Fruit fly (Drosophila melanogaster): ENCODE measurements around the gene CG43965.

Gene CG43965

DNA sequence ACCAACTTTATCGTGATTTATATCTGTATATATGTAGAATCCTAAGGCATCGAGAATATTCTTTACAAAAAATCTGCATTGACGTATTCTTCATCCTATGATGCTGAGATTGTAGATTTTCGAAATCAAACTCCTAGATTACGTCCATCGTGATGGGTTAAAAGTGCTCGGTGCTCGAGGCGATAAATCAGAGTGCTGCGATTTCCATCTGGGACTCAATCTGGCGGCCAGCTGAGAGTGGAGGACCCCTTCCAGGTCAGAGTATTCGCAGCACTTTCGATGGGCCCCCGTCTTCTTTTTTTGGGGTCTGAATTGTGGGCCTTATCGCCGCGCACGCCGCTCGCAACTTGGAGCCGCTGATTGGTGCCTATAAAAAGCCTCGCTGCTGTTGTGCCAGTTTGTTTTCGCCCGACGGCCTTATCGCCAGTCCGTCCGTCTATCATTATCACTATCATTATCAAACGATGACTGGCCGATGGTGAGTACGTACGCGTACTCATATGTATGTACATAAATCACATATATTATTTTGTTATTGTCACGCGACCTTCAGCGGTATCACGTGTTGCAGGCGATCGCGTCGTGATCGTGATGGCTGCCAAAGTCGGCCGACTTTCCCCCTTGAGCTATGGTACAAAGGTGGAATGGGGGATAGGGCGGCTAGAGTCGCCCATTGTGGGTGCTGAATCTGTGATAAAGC lies 20.7 kb downstream of the CG43965 start (continued):
- TF ChIP-seq slbo (GFP tag; IDR thresholded peaks at IDR 0.05) = peak; percentile 25; the same call in 1 of the 2 replicates
- TF ChIP-seq CG15601 (tag; optimal IDR thresholded peaks at IDR 0.05) = no peak
- peak; percentile 26; the same call in 1 of the 3 replicates for TF ChIP-seq Dbx (GFP tag; IDR thresholded peaks at IDR 0.05)
- peak; percentile 32; the same call in 1 of the 2 replicates for TF ChIP-seq rib (GFP tag; IDR thresholded peaks at IDR 0.05)
- no peak for TF ChIP-seq CTCF (GFP tag; optimal IDR thresholded peaks at IDR 0.05)
- peak; percentile 98 for TF ChIP-seq CG7987 (GFP tag; optimal IDR thresholded peaks at IDR 0.05)
- TF ChIP-seq CG4404 (GFP tag; IDR thresholded peaks at IDR 0.05) = no peak
- TF ChIP-seq Nf-YB (GFP tag; optimal IDR thresholded peaks at IDR 0.05) = peak; percentile 64

DNA sequence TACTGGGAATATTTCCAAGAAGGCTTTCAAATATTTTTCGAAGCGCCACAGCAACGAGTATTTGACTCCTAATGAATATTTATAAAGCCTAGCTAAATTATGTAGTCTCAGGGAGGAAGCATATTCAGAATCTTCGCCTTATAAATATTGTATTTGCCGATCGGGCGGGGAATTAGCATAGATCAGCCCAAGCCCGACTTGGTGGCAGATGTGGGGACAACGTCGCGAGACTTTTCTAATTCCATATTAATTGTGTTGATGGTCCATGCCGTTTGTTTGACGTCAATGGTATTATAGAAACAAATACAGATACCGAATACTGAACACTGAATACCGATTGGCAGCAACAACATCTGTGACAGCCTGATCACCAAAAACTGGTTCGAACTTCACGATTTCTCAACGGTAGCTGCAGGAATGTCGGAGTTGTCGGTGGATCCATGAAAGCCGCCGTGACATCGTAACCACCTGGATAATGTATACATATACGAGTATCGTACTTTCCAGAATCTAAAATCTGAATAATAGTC lies 21.8 kb downstream of the CG43965 start:
- TF ChIP-seq Lpt (GFP tag; optimal IDR thresholded peaks at IDR 0.05) (no peak), sens-2 (GFP tag; IDR thresholded peaks at IDR 0.05) (no peak), Xrp1 (GFP tag; IDR thresholded peaks at IDR 0.05) (no peak), abd-A (tag; optimal IDR thresholded peaks at IDR 0.05) (peak; percentile 0), CG12769 (tag; optimal IDR thresholded peaks at IDR 0.05) (peak; percentile 69), chinmo (GFP tag; IDR thresholded peaks at IDR 0.05; ENCODE audit: partially characterized antibody) (0 out of 4 replicates have a peak, but pooled peaks have one; percentile 31), CG2199 (GFP tag; IDR thresholded peaks at IDR 0.05) (no peak), MBD-R2 (GFP tag; IDR thresholded peaks at IDR 0.05) (no peak), dmrt11E (tag; optimal IDR thresholded peaks at IDR 0.05) (no peak), CG42726 (GFP tag; IDR thresholded peaks at IDR 0.05; ENCODE audit: partially characterized antibody) (no peak), BEAF-32 (GFP tag; optimal IDR thresholded peaks at IDR 0.05) (no peak), CG4328 (GFP tag; optimal IDR thresholded peaks at IDR 0.05) (no peak), btn (GFP tag; optimal IDR thresholded peaks at IDR 0.05) (no peak), sd (tag; optimal IDR thresholded peaks at IDR 0.05) (peak; percentile 85), onecut (GFP tag; IDR thresholded peaks at IDR 0.05) (no peak), CG13894 (tag; optimal IDR thresholded peaks at IDR 0.05) (peak; percentile 90), cwo (GFP tag; optimal IDR thresholded peaks at IDR 0.05) (peak; percentile 68), pum (GFP tag; optimal IDR thresholded peaks at IDR 0.05) (no peak), CG4854 (GFP tag; optimal IDR thresholded peaks at IDR 0.05) (no peak), Doc3 (GFP tag; IDR thresholded peaks at IDR 0.05; ENCODE audit: partially characterized antibody) (no peak), CG4282 (GFP tag; optimal IDR thresholded peaks at IDR 0.05) (no peak), NC2α (GFP tag; optimal IDR thresholded peaks at IDR 0.05) (no peak), HLH3B (GFP tag; IDR thresholded peaks at IDR 0.05) (no peak), odd (GFP tag; optimal IDR thresholded peaks at IDR 0.05) (no peak), Med (GFP tag) (peak; percentile 82), Antp (GFP tag; optimal IDR thresholded peaks at IDR 0.05) (no peak), CG6654 (GFP tag; optimal IDR thresholded peaks at IDR 0.05) (no peak), h (optimal IDR thresholded peaks at IDR 0.05) (no peak), vvl (GFP tag; IDR thresholded peaks at IDR 0.05) (peak; percentile 66), CG3407 (GFP tag; optimal IDR thresholded peaks at IDR 0.05) (no peak), Rx (GFP tag; IDR thresholded peaks at IDR 0.05) (no peak), rib (GFP tag; IDR thresholded peaks at IDR 0.05) (no peak), HHEX (GFP tag; optimal IDR thresholded peaks at IDR 0.05) (no peak)
